Fruit fly (Drosophila melanogaster) Kc167 (cell line): ENCODE results near the gene CG34448.

Source experiments
- Myc ChIP-seq: fragments of >200 bp; optimal IDR thresholded peaks from 2 replicates; lab custom pipeline; 2017; ENCODE audit warnings: missing external identifiers
- h ChIP-seq: fragments of >200 bp; optimal IDR thresholded peaks from 3 replicates; lab custom pipeline; 2018; ENCODE audit warnings: missing external identifiers
- psq ChIP-seq: fragments of >200 bp; optimal IDR thresholded peaks from 2 replicates; lab custom pipeline; 2017; ENCODE audit warnings: missing external identifiers

DNA sequence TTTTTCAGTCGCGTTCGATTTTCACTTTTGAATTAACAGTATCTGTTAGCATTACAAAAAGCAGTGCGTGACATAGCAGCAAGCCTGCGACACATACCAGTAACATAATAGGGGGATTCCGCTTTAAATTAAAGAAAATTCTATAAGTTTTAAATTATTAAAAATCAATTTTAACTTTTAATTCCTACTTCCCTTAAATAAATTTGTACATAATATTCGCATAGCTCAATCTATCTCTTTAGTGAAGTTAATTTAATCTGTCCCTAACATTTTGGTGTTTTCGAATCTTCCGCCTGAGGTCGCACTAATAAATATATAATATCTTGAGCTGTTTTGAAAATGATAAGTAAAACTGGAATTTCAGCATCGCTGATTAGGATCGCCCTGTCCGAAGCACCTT is 2.7 kb upstream of the CG34448 start, which contains the start of gene CG9886:
- TF ChIP-seq Myc (lab: Kevin White, UChicago) = no peak
- TF ChIP-seq h (lab: Kevin White, UChicago) = no peak
- no peak for TF ChIP-seq psq (lab: Kevin White, UChicago)
